Worm (Caenorhabditis elegans) whole organism, L1 larva: ENCODE data around the gene R09F10.3.
A peak's percentile ranks its signal among the peaks of the same experiment; 100 is the strongest.

Experiments
- C04F5.9 ChIP-seq: sonication (generic microtip); optimal IDR thresholded peaks from 2 replicates; lab custom pipeline; 2016; ENCODE audit warnings: missing genetic modification characterization, missing compliant biosample characterization
- C34B4.2 ChIP-seq: sonication (generic microtip); optimal IDR thresholded peaks from 2 replicates; lab custom pipeline; 2017; ENCODE audit warnings: mild to moderate bottlenecking, missing genetic modification characterization, missing compliant biosample characterization
- F16B12.6 ChIP-seq: fragments of 150-350 bp; optimal IDR thresholded peaks from 2 replicates; lab custom pipeline; 2014; ENCODE audit warnings: missing biosample characterization, missing genetic modification characterization
- aha-1 ChIP-seq: fragments of 150-350 bp; optimal IDR thresholded peaks from 2 replicates; lab custom pipeline; 2014; ENCODE audit warnings: missing biosample characterization, missing genetic modification characterization
- aly-2 ChIP-seq: fragments of 150-350 bp; optimal IDR thresholded peaks from 2 replicates; lab custom pipeline; 2014; ENCODE audit warnings: missing biosample characterization, missing genetic modification characterization
- blmp-1 ChIP-seq: fragments of 150-350 bp; optimal IDR thresholded peaks from 2 replicates; lab custom pipeline; 2014; ENCODE audit warnings: missing biosample characterization, missing genetic modification characterization
- ceh-82 ChIP-seq, 3 experiments: fragments of 150-350 bp in 1 of 3; sonication (generic microtip) in 2 of 3; optimal IDR thresholded peaks; 2 replicates each; lab custom pipeline; 2014 to 2017; ENCODE audit warnings: missing biosample characterization in 3 of 3, missing genetic modification characterization in 3 of 3
- ceh-90 ChIP-seq: sonication (generic microtip); optimal IDR thresholded peaks from 2 replicates; lab custom pipeline; 2016; ENCODE audit warnings: missing genetic modification characterization, missing compliant biosample characterization
- dsc-1 ChIP-seq: sonication (generic microtip); optimal IDR thresholded peaks from 2 replicates; lab custom pipeline; 2016; ENCODE audit warnings: mild to moderate bottlenecking, missing genetic modification characterization, missing compliant biosample characterization
- efl-1 ChIP-seq, 4 experiments: fragments of 150-350 bp; optimal IDR thresholded peaks in 3 of 4; peaks in 1 of 4; 1 replicate in 1 of 4; 2 replicates in 3 of 4; lab custom pipeline; 2014; ENCODE audit warnings: missing biosample characterization in 2 of 4, missing genetic modification characterization in 2 of 4, missing genetic modification reagents in 2 of 4
- elt-3 ChIP-seq, 6 experiments: fragments of 150-350 bp in 1 of 6; sonication (generic microtip); optimal IDR thresholded peaks; 2 replicates each; lab custom pipeline; 2017 to 2018; ENCODE audit warnings: missing biosample characterization in 6 of 6, missing genetic modification characterization in 6 of 6, inconsistent platforms in 1 of 6
- fos-1 ChIP-seq: fragments of 150-350 bp; optimal IDR thresholded peaks from 2 replicates; lab custom pipeline; 2014; ENCODE audit warnings: missing biosample characterization, missing genetic modification characterization
- hpl-2 ChIP-seq: fragments of 150-350 bp; optimal IDR thresholded peaks from 2 replicates; lab custom pipeline; 2014; ENCODE audit warnings: missing biosample characterization, missing genetic modification reagents, missing genetic modification characterization
- isw-1 ChIP-seq: fragments of 200-800 bp; sonication (Bioruptor generic); IDR thresholded peaks from 2 replicates; pipeline ENCODE4 v1.3.6; 2022; ENCODE audit warnings: missing genetic modification characterization, missing compliant biosample characterization
- jun-1 ChIP-seq: fragments of 150-350 bp; optimal IDR thresholded peaks from 2 replicates; lab custom pipeline; 2014; ENCODE audit warnings: missing biosample characterization, missing genetic modification reagents, missing genetic modification characterization
- lin-14 ChIP-seq: fragments of 200-800 bp; sonication (Bioruptor generic); optimal IDR thresholded peaks from 2 replicates; lab custom pipeline; 2018; ENCODE audit warnings: mild to moderate bottlenecking, missing genetic modification characterization, moderate library complexity, missing compliant biosample characterization
- mdl-1 ChIP-seq, 2 experiments: fragments of 150-350 bp; optimal IDR thresholded peaks; 2 replicates each; lab custom pipeline; 2014 to 2017; ENCODE audit warnings: missing biosample characterization in 2 of 2, missing genetic modification characterization in 2 of 2, inconsistent platforms in 1 of 2
- nhr-11 ChIP-seq: fragments of 150-350 bp; optimal IDR thresholded peaks from 2 replicates; lab custom pipeline; 2014; ENCODE audit warnings: missing biosample characterization, missing genetic modification characterization
- nhr-71 ChIP-seq: sonication (generic microtip); optimal IDR thresholded peaks from 2 replicates; lab custom pipeline; 2016; ENCODE audit warnings: mild to moderate bottlenecking, missing genetic modification characterization, moderate library complexity, missing compliant biosample characterization
- nhr-76 ChIP-seq: sonication (generic microtip); optimal IDR thresholded peaks from 2 replicates; lab custom pipeline; 2017; ENCODE audit warnings: missing biosample characterization, missing genetic modification characterization
- nhr-77 ChIP-seq: fragments of 150-350 bp; optimal IDR thresholded peaks from 2 replicates; lab custom pipeline; 2014; ENCODE audit warnings: missing biosample characterization, missing genetic modification characterization
- nhr-85 ChIP-seq: sonication (generic microtip); peaks from one replicate; lab custom pipeline; 2016; ENCODE audit warnings: missing genetic modification characterization, inconsistent platforms, missing compliant biosample characterization
- pax-3 ChIP-seq: fragments of 200-800 bp; sonication (Bioruptor generic); optimal IDR thresholded peaks from 2 replicates; lab custom pipeline; 2018; ENCODE audit warnings: mild to moderate bottlenecking, missing genetic modification characterization, moderate library complexity, missing compliant biosample characterization
- rnt-1 ChIP-seq: sonication (generic microtip); optimal IDR thresholded peaks from 2 replicates; lab custom pipeline; 2016; ENCODE audit warnings: mild to moderate bottlenecking, missing genetic modification characterization, moderate library complexity, missing compliant biosample characterization
- skn-1 ChIP-seq: fragments of 150-350 bp; optimal IDR thresholded peaks from 2 replicates; lab custom pipeline; 2014; ENCODE audit warnings: missing biosample characterization, missing genetic modification characterization
- unc-30 ChIP-seq: sonication (generic microtip); optimal IDR thresholded peaks from 2 replicates; lab custom pipeline; 2017; ENCODE audit warnings: missing biosample characterization, missing genetic modification characterization
- zip-4 ChIP-seq: fragments of 200-800 bp; sonication (Bioruptor generic); optimal IDR thresholded peaks from 2 replicates; lab custom pipeline; 2018; ENCODE audit warnings: mild to moderate bottlenecking, missing genetic modification characterization, moderate library complexity, missing compliant biosample characterization
- ztf-4 ChIP-seq: fragments of 150-350 bp; optimal IDR thresholded peaks from 2 replicates; lab custom pipeline; 2014; ENCODE audit warnings: missing biosample characterization, missing genetic modification characterization

R09F10.3 gene

DNA sequence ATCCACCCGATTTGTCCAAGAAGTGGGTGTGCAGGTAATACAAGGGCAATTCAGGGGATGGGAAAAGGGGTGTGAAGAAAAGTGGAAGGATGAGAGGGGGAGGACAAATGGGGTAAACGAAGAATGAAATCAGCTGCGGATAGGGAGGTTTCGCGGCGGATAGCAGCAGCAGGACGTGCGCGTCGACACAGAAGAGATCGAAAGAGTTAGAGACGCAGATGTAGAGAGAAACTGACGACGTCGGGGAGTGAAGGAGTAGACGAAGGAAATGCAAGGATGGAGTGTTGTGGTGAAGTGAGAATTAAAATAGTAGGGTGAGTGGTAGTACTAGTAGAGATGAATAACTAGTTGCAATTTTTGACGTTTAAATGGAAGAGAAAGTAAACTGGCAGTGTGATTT, 42.1 kb upstream of the R09F10.3 start, which contains the start of gene M60.6 (continued):
- no peak for TF ChIP-seq dsc-1
- TF ChIP-seq ceh-82 (tag; optimal IDR thresholded peaks at IDR 0.05; lab: Kevin White, UChicago), result peak in 1 of 3 experiments; percentile 73
- TF ChIP-seq unc-30 (tag; lab: Kevin White, UChicago), result no peak
- no peak for TF ChIP-seq F16B12.6 (tag; lab: Kevin White, UChicago)
- peak; percentile 52 for TF ChIP-seq nhr-71 (tag; lab: Kevin White, UChicago)
- peak; percentile 16 for TF ChIP-seq fos-1
- TF ChIP-seq nhr-11 (tag; lab: Kevin White, UChicago), result no peak

DNA sequence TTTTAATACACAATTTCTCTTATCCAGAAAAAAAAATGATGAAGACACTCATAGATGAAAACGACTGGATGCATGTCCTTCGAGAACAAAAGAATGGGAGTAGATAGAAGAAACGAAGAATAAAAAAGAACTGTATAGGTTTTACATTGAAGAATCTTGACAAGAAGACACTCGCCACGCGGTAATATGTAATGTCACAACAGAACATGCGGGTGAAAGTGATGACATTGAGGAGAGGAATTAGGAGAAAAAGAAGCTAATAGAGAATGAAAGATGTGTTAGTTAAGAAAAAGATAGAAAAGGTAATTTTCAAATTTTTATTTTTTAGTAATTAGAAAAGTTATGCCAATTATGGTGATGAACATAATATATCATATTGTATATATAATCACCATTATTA, 39.0 kb upstream of the R09F10.3 start:
- TF ChIP-seq isw-1 (GFP tag; lab: Robert Waterston, UW), result no peak
- TF ChIP-seq efl-1 (optimal IDR thresholded peaks at IDR 0.05; lab: Kevin White, UChicago), result no peak
- peak in 1 of 2 experiments; percentile 90 for TF ChIP-seq efl-1 (GFP tag; optimal IDR thresholded peaks at IDR 0.05 in 1 of 2; lab: Kevin White, UChicago)
- TF ChIP-seq pax-3, result no peak
- TF ChIP-seq jun-1, result no peak
- TF ChIP-seq hpl-2 (GFP tag; lab: Kevin White, UChicago), result no peak
- TF ChIP-seq elt-3 (tag; optimal IDR thresholded peaks at IDR 0.05; lab: Kevin White, UChicago), result peak in 1 of 6 experiments; percentile 70
- TF ChIP-seq blmp-1 (tag; lab: Kevin White, UChicago), result peak; percentile 95
- peak; percentile 67 for TF ChIP-seq lin-14 (GFP tag; lab: Kevin White, UChicago)
- peak; percentile 42 for TF ChIP-seq skn-1
- TF ChIP-seq nhr-77 (tag; lab: Kevin White, UChicago), result no peak
- no peak for TF ChIP-seq aha-1 (tag; lab: Kevin White, UChicago)
- peak; percentile 85 for TF ChIP-seq nhr-85
- no peak for TF ChIP-seq nhr-76 (tag; lab: Kevin White, UChicago)

DNA sequence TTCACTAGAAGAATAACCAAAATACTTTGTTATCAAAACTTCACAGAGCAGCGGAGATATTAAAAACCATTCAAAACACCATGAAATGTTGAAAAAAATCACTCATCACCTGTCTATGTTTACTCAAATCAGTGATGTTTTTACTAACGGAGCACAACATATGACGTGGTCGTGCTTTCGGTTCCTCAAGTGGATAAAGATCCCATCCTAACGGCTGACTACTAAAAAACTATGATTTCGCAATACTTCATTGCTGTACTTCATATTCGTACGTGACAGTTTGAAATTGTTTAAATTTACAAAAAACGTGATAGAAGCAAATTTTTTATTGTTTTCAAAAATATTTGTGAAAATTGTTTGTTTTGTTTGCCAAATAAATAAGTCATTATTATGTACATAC, 36.7 kb upstream of the R09F10.3 start:
- TF ChIP-seq skn-1 (no peak), efl-1 (optimal IDR thresholded peaks at IDR 0.05; lab: Kevin White, UChicago) (no peak), efl-1 (GFP tag; optimal IDR thresholded peaks at IDR 0.05 in 1 of 2; lab: Kevin White, UChicago) (peak in 1 of 2 experiments; percentile 20), dsc-1 (no peak), zip-4 (peak; percentile 62), nhr-11 (tag; lab: Kevin White, UChicago) (no peak)
- TF ChIP-seq, all 84 proteins: peak for 2

DNA sequence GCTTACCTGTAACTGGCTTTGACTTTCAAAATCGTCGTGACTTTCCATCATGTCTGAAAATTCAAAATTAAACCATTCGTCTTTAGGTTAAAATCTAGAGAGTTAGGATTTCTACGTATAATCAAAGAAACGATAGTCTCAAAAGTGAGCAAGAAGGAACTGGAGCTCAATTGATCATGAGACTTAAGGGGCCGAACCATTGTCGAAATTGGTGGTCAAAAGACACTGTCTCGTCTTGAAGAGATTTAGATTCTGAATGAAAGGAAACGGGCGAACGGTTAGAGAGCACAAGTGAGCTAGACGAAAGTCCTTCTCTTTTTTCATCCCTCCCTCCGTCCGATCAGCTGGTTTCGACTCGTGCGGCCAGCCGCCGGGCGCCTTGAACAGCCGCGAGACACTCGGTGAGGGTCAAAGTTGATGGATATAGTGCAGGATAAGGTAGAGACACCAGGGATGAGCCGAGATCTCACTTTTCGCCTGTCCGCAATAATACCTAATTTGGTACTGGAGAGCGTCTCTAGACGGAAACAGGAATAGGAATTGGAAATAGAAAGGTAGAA, 33.2 kb upstream of the R09F10.3 start, which contains the start of gene M60.7:
TSS of gene M60.7 (minus strand) at position 51 of the 560 bp plus-strand sequence.
- TF ChIP-seq ceh-90 (no peak), dsc-1 (no peak), efl-1 (optimal IDR thresholded peaks at IDR 0.05; lab: Kevin White, UChicago) (no peak), efl-1 (GFP tag; optimal IDR thresholded peaks at IDR 0.05 in 1 of 2; lab: Kevin White, UChicago) (peak in 1 of 2 experiments; percentile 87)

ce11 chrX:8262734-8263133, 31.7 kb upstream of the R09F10.3 start:
- peak; percentile 0 for TF ChIP-seq lin-14 (GFP tag; lab: Kevin White, UChicago)
- peak in 1 of 2 experiments; percentile 16 for TF ChIP-seq mdl-1 (tag; optimal IDR thresholded peaks at IDR 0.05; lab: Kevin White, UChicago)
- no peak for TF ChIP-seq efl-1 (optimal IDR thresholded peaks at IDR 0.05; lab: Kevin White, UChicago)
- peak in 1 of 2 experiments; percentile 67 for TF ChIP-seq efl-1 (GFP tag; optimal IDR thresholded peaks at IDR 0.05 in 1 of 2; lab: Kevin White, UChicago)
- peak; percentile 30 for TF ChIP-seq rnt-1 (tag; lab: Kevin White, UChicago)
- TF ChIP-seq C04F5.9 (tag; lab: Kevin White, UChicago), result no peak

- no peak for TF ChIP-seq nhr-11 (tag; lab: Kevin White, UChicago)
- no peak for TF ChIP-seq aly-2 (tag; lab: Kevin White, UChicago)
- no peak for TF ChIP-seq aha-1 (tag; lab: Kevin White, UChicago)
- TF ChIP-seq blmp-1 (tag; lab: Kevin White, UChicago), result no peak
- TF ChIP-seq ztf-4 (tag; lab: Kevin White, UChicago), result no peak
- no peak for TF ChIP-seq C34B4.2
Measured at ce11 chrX:8268083-8268482, 26.3 kb upstream of the R09F10.3 start.
